Worm (Caenorhabditis elegans): ENCODE results near the gene C09F9.2.

DNA sequence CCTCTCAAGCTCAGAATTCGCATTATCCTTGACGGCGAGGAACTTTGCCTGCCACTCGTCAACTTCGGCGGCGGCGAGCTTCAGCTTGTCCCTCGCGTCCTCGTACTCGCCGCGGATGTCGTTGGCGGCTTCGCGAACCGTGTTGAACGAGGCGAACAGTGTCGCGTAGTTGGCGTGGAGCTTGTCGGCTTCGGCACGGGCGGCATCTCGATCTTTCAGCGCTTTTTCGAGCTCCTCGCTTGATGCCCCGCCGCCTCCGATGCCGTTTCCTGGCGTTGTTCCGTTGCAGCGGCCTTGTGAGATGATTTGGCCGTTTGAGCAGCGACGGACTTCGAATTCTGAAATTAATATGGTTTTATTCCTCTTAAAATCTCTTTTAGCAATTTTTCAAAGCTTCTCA, 47.9 kb downstream of the C09F9.2 start:
- TF ChIP-seq ceh-22 (tag; optimal IDR thresholded peaks at IDR 0.05) (no peak), ama-1 (optimal IDR thresholded peaks at IDR 0.05) (no peak), ceh-9 (tag; optimal IDR thresholded peaks at IDR 0.05) (no peak), pag-3 (tag; optimal IDR thresholded peaks at IDR 0.05; ENCODE audit: borderline replicate concordance) (no peak), ceh-24 (tag; optimal IDR thresholded peaks at IDR 0.05) (no peak), K09A11.1 (tag; optimal IDR thresholded peaks at IDR 0.05; ENCODE audit: insufficient read depth) (no peak), dmd-4 (tag; optimal IDR thresholded peaks at IDR 0.05; ENCODE audit: borderline replicate concordance) (no peak), unc-42 (tag; optimal IDR thresholded peaks at IDR 0.05) (no peak), nfya-1 (tag; optimal IDR thresholded peaks at IDR 0.05) (no peak), elt-2 (tag; optimal IDR thresholded peaks at IDR 0.05) (no peak), ceh-14 (tag; optimal IDR thresholded peaks at IDR 0.05) (no peak), pha-4 (tag; optimal IDR thresholded peaks at IDR 0.05) (no peak), nhr-11 (tag; optimal IDR thresholded peaks at IDR 0.05) (no peak), unc-55 (GFP tag; optimal IDR thresholded peaks at IDR 0.05) (no peak)

All from whole organism, late embryonic.